Worm (Caenorhabditis elegans) whole organism, mixed stage, embryonic: Measurements from ENCODE around the gene T07D4.2.

ENCODE experiments used
- blmp-1 ChIP-seq: fragments of 150-350 bp; optimal IDR thresholded peaks from 2 replicates; lab custom pipeline; 2014; ENCODE audit warnings: missing biosample characterization, missing genetic modification characterization
- lin-13 ChIP-seq: fragments of 150-350 bp; optimal IDR thresholded peaks from 2 replicates; lab custom pipeline; 2014; ENCODE audit warnings: missing biosample characterization, missing genetic modification characterization
- lsy-2 ChIP-seq: fragments of 150-350 bp; optimal IDR thresholded peaks from 2 replicates; lab custom pipeline; 2014; ENCODE audit warnings: missing biosample characterization, missing genetic modification characterization
- mab-5 ChIP-seq: fragments of 150-350 bp; optimal IDR thresholded peaks from 2 replicates; lab custom pipeline; 2014; ENCODE audit warnings: missing biosample characterization, missing genetic modification characterization
- mls-2 ChIP-seq: sonication (generic microtip); optimal IDR thresholded peaks from 2 replicates; lab custom pipeline; 2016; ENCODE audit warnings: mild to moderate bottlenecking, missing genetic modification characterization, moderate library complexity, missing compliant biosample characterization
- nhr-12 ChIP-seq: fragments of 150-350 bp; optimal IDR thresholded peaks from 2 replicates; lab custom pipeline; 2014; ENCODE audit warnings: missing biosample characterization, missing genetic modification characterization
- nhr-28 ChIP-seq: fragments of 150-350 bp; optimal IDR thresholded peaks from 2 replicates; lab custom pipeline; 2014; ENCODE audit warnings: missing biosample characterization, missing genetic modification characterization
- pha-4 ChIP-seq: fragments of 150-350 bp; optimal IDR thresholded peaks from 2 replicates; lab custom pipeline; 2018; ENCODE audit warnings: missing biosample characterization, missing genetic modification reagents, missing genetic modification characterization
- tbx-8 ChIP-seq: fragments of 200-800 bp; sonication (Bioruptor generic); optimal IDR thresholded peaks from 2 replicates; lab custom pipeline; 2018; ENCODE audit warnings: mild to moderate bottlenecking, missing genetic modification characterization, moderate library complexity, missing compliant biosample characterization
- unc-62 ChIP-seq: fragments of 150-350 bp; optimal IDR thresholded peaks from 2 replicates; lab custom pipeline; 2014; ENCODE audit warnings: missing biosample characterization, missing genetic modification reagents, missing genetic modification characterization
- ztf-11 ChIP-seq: fragments of 150-350 bp; optimal IDR thresholded peaks from 2 replicates; lab custom pipeline; 2014; ENCODE audit warnings: missing biosample characterization, missing genetic modification characterization

ce11 chrII:8920955-8921354 lies 47.2 kb upstream of the T07D4.2 start:
- no peak for TF ChIP-seq lsy-2 (tag; lab: Kevin White, UChicago)
- TF ChIP-seq nhr-12 (tag; lab: Kevin White, UChicago) = no peak
- no peak for TF ChIP-seq lin-13 (tag; lab: Kevin White, UChicago)
- no peak for TF ChIP-seq ztf-11 (tag; lab: Kevin White, UChicago)
- TF ChIP-seq tbx-8 (GFP tag; lab: Kevin White, UChicago) = no peak
- no peak for TF ChIP-seq mls-2 (tag; lab: Kevin White, UChicago)
- no peak for TF ChIP-seq blmp-1 (tag; lab: Kevin White, UChicago)
- TF ChIP-seq pha-4 (tag; lab: Kevin White, UChicago) = no peak
- TF ChIP-seq nhr-28 (tag; lab: Kevin White, UChicago) = no peak
- no peak for TF ChIP-seq unc-62 (GFP tag; lab: Kevin White, UChicago)
- TF ChIP-seq mab-5 = no peak
